Fruit fly (Drosophila melanogaster) whole organism, prepupa: ENCODE results near the gene CG43902.
A peak's percentile ranks its signal among the peaks of the same experiment; 100 is the strongest.

Source experiments
- CG11294 ChIP-seq: fragments of 200-800 bp; sonication (Bioruptor generic); IDR thresholded peaks from 2 replicates; pipeline ENCODE4 v1.3.6; 2022; ENCODE audit warnings: missing biosample characterization, missing genetic modification characterization
- CG11902 ChIP-seq: fragments of 200-800 bp; sonication (Bioruptor generic); optimal IDR thresholded peaks from 3 replicates; lab custom pipeline; 2016; ENCODE audit warnings: missing biosample characterization, missing genetic modification characterization
- CG1621 ChIP-seq: fragments of 200-800 bp; sonication (Bioruptor generic); optimal IDR thresholded peaks from 3 replicates; lab custom pipeline; 2018; ENCODE audit warnings: missing biosample characterization, mild to moderate bottlenecking, missing genetic modification characterization
- CG16779 ChIP-seq: fragments of 200-800 bp; sonication (Bioruptor generic); optimal IDR thresholded peaks from 3 replicates; lab custom pipeline; 2017; ENCODE audit warnings: missing biosample characterization, mild to moderate bottlenecking, missing genetic modification characterization
- CG3032 ChIP-seq: fragments of 200-800 bp; optimal IDR thresholded peaks from 2 replicates; lab custom pipeline; 2019; ENCODE audit warnings: missing biosample characterization, mild to moderate bottlenecking, missing genetic modification characterization, moderate library complexity
- CG31627 ChIP-seq: fragments of 200-800 bp; sonication (Bioruptor generic); optimal IDR thresholded peaks from 3 replicates; lab custom pipeline; 2016; ENCODE audit warnings: missing biosample characterization, missing genetic modification characterization
- CG32006 ChIP-seq: fragments of 200-800 bp; sonication (Bioruptor generic); optimal IDR thresholded peaks from 3 replicates; lab custom pipeline; 2017; ENCODE audit warnings: missing biosample characterization, mild to moderate bottlenecking, missing genetic modification characterization
- CG34406 ChIP-seq: fragments of 200-800 bp; sonication (Bioruptor generic); optimal IDR thresholded peaks from 3 replicates; lab custom pipeline; 2016; ENCODE audit warnings: missing biosample characterization, missing genetic modification characterization
- CG4318 ChIP-seq: fragments of 200-800 bp; sonication (Bioruptor generic); optimal IDR thresholded peaks from 3 replicates; lab custom pipeline; 2017; ENCODE audit warnings: missing biosample characterization, mild to moderate bottlenecking, missing genetic modification characterization
- CG6163 ChIP-seq: fragments of 200-800 bp; sonication (Bioruptor generic); IDR thresholded peaks from 3 replicates; pipeline ENCODE4 v1.3.6; 2022; ENCODE audit warnings: missing biosample characterization, missing genetic modification characterization
- CG6276 ChIP-seq: fragments of 200-800 bp; sonication (Bioruptor generic); optimal IDR thresholded peaks from 2 replicates; lab custom pipeline; 2017; ENCODE audit warnings: missing biosample characterization, mild to moderate bottlenecking, missing genetic modification characterization
- CG6808 ChIP-seq: fragments of 200-800 bp; sonication (Bioruptor generic); optimal IDR thresholded peaks from 3 replicates; lab custom pipeline; 2017; ENCODE audit warnings: missing biosample characterization, missing genetic modification characterization, mild to moderate bottlenecking, moderate library complexity, missing genetic modification reagents
- CG6854 ChIP-seq: fragments of 200-800 bp; sonication (Bioruptor generic); optimal IDR thresholded peaks from 2 replicates; lab custom pipeline; 2017; ENCODE audit warnings: missing biosample characterization, mild to moderate bottlenecking, missing genetic modification characterization
- CG7368 ChIP-seq: fragments of 200-800 bp; sonication (Bioruptor generic); optimal IDR thresholded peaks from 3 replicates; lab custom pipeline; 2016; ENCODE audit warnings: missing biosample characterization, missing genetic modification characterization
- CG8119 ChIP-seq: fragments of 200-800 bp; sonication (Bioruptor generic); IDR thresholded peaks from 3 replicates; pipeline ENCODE4 v1.3.6; 2022; ENCODE audit warnings: missing biosample characterization, missing genetic modification characterization
- CG8319 ChIP-seq: fragments of 200-800 bp; sonication (Bioruptor generic); optimal IDR thresholded peaks from 3 replicates; lab custom pipeline; 2016; ENCODE audit warnings: missing biosample characterization, missing genetic modification characterization
- CG8632 ChIP-seq: fragments of 200-800 bp; sonication (Bioruptor generic); optimal IDR thresholded peaks from 3 replicates; lab custom pipeline; 2016; ENCODE audit warnings: missing biosample characterization, missing genetic modification characterization
- CG9139 ChIP-seq: fragments of 200-800 bp; sonication (Bioruptor generic); optimal IDR thresholded peaks from 3 replicates; lab custom pipeline; 2017; ENCODE audit warnings: missing biosample characterization, mild to moderate bottlenecking, missing genetic modification characterization
- Eip75B ChIP-seq: fragments of 200-800 bp; sonication (Bioruptor generic); optimal IDR thresholded peaks from 3 replicates; lab custom pipeline; 2016; ENCODE audit warnings: missing biosample characterization, missing genetic modification characterization
- Eip78C ChIP-seq: fragments of 200-800 bp; sonication (Bioruptor generic); peaks from one replicate; lab custom pipeline; 2016; ENCODE audit warnings: missing biosample characterization, missing genetic modification characterization
- Eip93F ChIP-seq: fragments of 200-800 bp; sonication (Bioruptor generic); optimal IDR thresholded peaks from 2 replicates; lab custom pipeline; 2016; ENCODE audit warnings: missing biosample characterization, mild to moderate bottlenecking, missing genetic modification characterization
- Ets21C ChIP-seq: fragments of 200-800 bp; sonication (Bioruptor generic); optimal IDR thresholded peaks from 3 replicates; lab custom pipeline; 2016; ENCODE audit warnings: missing biosample characterization, missing genetic modification characterization
- Ets96B ChIP-seq: fragments of 200-800 bp; optimal IDR thresholded peaks from 2 replicates; lab custom pipeline; 2019; ENCODE audit warnings: missing biosample characterization, mild to moderate bottlenecking, missing genetic modification characterization, moderate library complexity
- Gug ChIP-seq: fragments of 200-800 bp; sonication (Bioruptor generic); IDR thresholded peaks from 2 replicates; pipeline ENCODE4 v1.3.6; 2022; ENCODE audit warnings: missing biosample characterization, missing genetic modification characterization
- Hr38 ChIP-seq: sonication (Bioruptor generic); optimal IDR thresholded peaks from 2 replicates; lab custom pipeline; 2016; ENCODE audit warnings: missing biosample characterization, missing genetic modification characterization
- Hr39 ChIP-seq: fragments of 200-800 bp; sonication (Bioruptor generic); optimal IDR thresholded peaks from 2 replicates; lab custom pipeline; 2016; ENCODE audit warnings: missing biosample characterization, missing genetic modification characterization
- Hr4 ChIP-seq: fragments of 200-800 bp; sonication (Bioruptor generic); optimal IDR thresholded peaks from 3 replicates; lab custom pipeline; 2016; ENCODE audit warnings: missing biosample characterization, missing genetic modification characterization
- Lpt ChIP-seq: fragments of 200-800 bp; sonication (Bioruptor generic); optimal IDR thresholded peaks from 3 replicates; lab custom pipeline; 2016; ENCODE audit warnings: missing biosample characterization, missing genetic modification characterization
- Met ChIP-seq: fragments of 200-800 bp; sonication (Bioruptor generic); optimal IDR thresholded peaks from 3 replicates; lab custom pipeline; 2016; ENCODE audit warnings: missing biosample characterization, missing genetic modification characterization
- OdsH ChIP-seq: fragments of 200-800 bp; sonication (Bioruptor generic); optimal IDR thresholded peaks from 3 replicates; lab custom pipeline; 2016; ENCODE audit warnings: missing biosample characterization, missing genetic modification characterization
- Smox ChIP-seq: fragments of 200-800 bp; sonication (Bioruptor generic); optimal IDR thresholded peaks from 3 replicates; lab custom pipeline; 2016; ENCODE audit warnings: missing biosample characterization, missing genetic modification characterization
- Sox102F ChIP-seq: fragments of 200-800 bp; sonication (Bioruptor generic); optimal IDR thresholded peaks from 2 replicates; lab custom pipeline; 2016; ENCODE audit warnings: missing biosample characterization, mild to moderate bottlenecking, missing genetic modification characterization
- Sox14 ChIP-seq: fragments of 200-800 bp; sonication (Bioruptor generic); optimal IDR thresholded peaks from 3 replicates; lab custom pipeline; 2016; ENCODE audit warnings: missing biosample characterization, missing genetic modification characterization
- Sox15 ChIP-seq: fragments of 200-800 bp; sonication (Bioruptor generic); optimal IDR thresholded peaks from 3 replicates; lab custom pipeline; 2016; ENCODE audit warnings: missing biosample characterization, missing genetic modification characterization
- achi ChIP-seq: fragments of 200-800 bp; sonication (Bioruptor generic); optimal IDR thresholded peaks from 3 replicates; lab custom pipeline; 2016; ENCODE audit warnings: missing biosample characterization, missing genetic modification characterization
- dsx ChIP-seq: fragments of 200-800 bp; optimal IDR thresholded peaks from 3 replicates; lab custom pipeline; 2019; ENCODE audit warnings: missing biosample characterization, mild to moderate bottlenecking, missing genetic modification characterization, moderate library complexity; ENCODE audit not compliant: poor library complexity, severe bottlenecking
- eg ChIP-seq: fragments of 200-800 bp; sonication (Bioruptor generic); IDR thresholded peaks from 3 replicates; pipeline ENCODE4 v1.3.6; 2022; ENCODE audit warnings: missing biosample characterization, missing genetic modification characterization
- esn ChIP-seq: fragments of 200-800 bp; sonication (Bioruptor generic); optimal IDR thresholded peaks from 2 replicates; lab custom pipeline; 2016; ENCODE audit warnings: missing biosample characterization, mild to moderate bottlenecking, missing genetic modification characterization, moderate library complexity
- fd85E ChIP-seq: fragments of 200-800 bp; sonication (Bioruptor generic); optimal IDR thresholded peaks from 3 replicates; lab custom pipeline; 2016; ENCODE audit warnings: missing biosample characterization, missing genetic modification characterization
- fkh ChIP-seq: fragments of 200-800 bp; sonication (Bioruptor generic); optimal IDR thresholded peaks from 3 replicates; lab custom pipeline; 2017; ENCODE audit warnings: missing biosample characterization, mild to moderate bottlenecking, missing genetic modification characterization, moderate library complexity
- lz ChIP-seq: fragments of 200-800 bp; sonication (Bioruptor generic); optimal IDR thresholded peaks from 3 replicates; lab custom pipeline; 2016; ENCODE audit warnings: missing biosample characterization, missing genetic modification characterization
- pdm3 ChIP-seq: fragments of 200-800 bp; sonication (Bioruptor generic); optimal IDR thresholded peaks from 3 replicates; lab custom pipeline; 2016; ENCODE audit warnings: missing biosample characterization, missing genetic modification characterization
- salr ChIP-seq, 2 experiments: fragments of 200-800 bp; sonication (Bioruptor generic); optimal IDR thresholded peaks; 3 replicates each; lab custom pipeline; 2016 to 2018; ENCODE audit warnings: missing biosample characterization in 2 of 2, missing genetic modification characterization in 2 of 2, mild to moderate bottlenecking in 1 of 2
- spab ChIP-seq: fragments of 200-800 bp; sonication (Bioruptor generic); optimal IDR thresholded peaks from 2 replicates; lab custom pipeline; 2017; ENCODE audit warnings: missing biosample characterization, mild to moderate bottlenecking, missing genetic modification characterization, missing genetic modification reagents
- ss ChIP-seq, 2 experiments: fragments of 200-800 bp; sonication (Bioruptor generic); optimal IDR thresholded peaks; 2 replicates in 1 of 2; 3 replicates in 1 of 2; lab custom pipeline; 2017 to 2018; ENCODE audit warnings: mild to moderate bottlenecking in 2 of 2, missing biosample characterization in 2 of 2, missing genetic modification characterization in 2 of 2, moderate library complexity in 1 of 2
- topi ChIP-seq: fragments of 200-800 bp; sonication (Bioruptor generic); optimal IDR thresholded peaks from 3 replicates; lab custom pipeline; 2016; ENCODE audit warnings: missing biosample characterization, missing genetic modification characterization
- vri ChIP-seq: fragments of 200-800 bp; sonication (Bioruptor generic); optimal IDR thresholded peaks from 3 replicates; lab custom pipeline; 2016; ENCODE audit warnings: missing biosample characterization, mild to moderate bottlenecking, missing genetic modification characterization

CG43902 gene

DNA sequence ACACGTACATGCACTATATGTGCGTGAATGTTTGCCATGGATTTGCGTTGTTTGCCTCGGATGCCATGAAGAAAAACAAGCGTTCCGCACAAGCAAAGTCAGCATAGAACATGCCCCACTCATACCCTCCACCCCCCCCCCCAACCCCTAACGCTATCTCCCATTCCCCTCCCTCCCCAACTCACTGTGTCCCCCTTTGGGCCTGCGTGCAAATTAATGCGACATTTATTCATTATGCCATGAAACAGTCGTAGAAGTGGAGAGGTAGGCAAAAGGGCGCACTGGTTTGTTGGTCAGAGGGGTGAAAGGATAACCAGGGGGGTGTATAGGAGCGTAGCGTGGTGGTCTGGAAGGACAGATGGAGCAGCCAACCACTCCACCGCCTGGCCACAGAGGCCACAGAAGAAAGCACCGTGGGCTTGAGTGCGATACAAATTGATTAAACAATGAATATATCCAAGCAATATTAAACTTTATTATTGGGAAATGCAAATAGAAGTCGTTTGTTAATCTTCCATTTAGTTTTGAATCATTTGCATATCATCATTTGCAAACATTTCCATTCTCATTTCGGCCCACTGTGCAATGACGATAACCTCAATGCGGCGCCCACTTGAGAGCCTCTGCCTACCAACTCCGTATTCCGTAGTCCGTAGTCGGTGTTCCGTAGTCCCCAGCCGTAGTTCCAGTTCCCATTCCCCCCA lies 26.3 kb downstream of the CG43902 start (continued):
- TF ChIP-seq CG6808: peak; percentile 21
- peak; percentile 2 for TF ChIP-seq topi (GFP tag; lab: Kevin White, UChicago)
- TF ChIP-seq CG1621 (tag; lab: Kevin White, UChicago): no peak
- peak; percentile 78 for TF ChIP-seq CG6163 (GFP tag; lab: Robert Waterston, UW)
- no peak for TF ChIP-seq fd85E
- peak; percentile 0 for TF ChIP-seq CG4318 (GFP tag; lab: Kevin White, UChicago)
- TF ChIP-seq salr (GFP tag; optimal IDR thresholded peaks at IDR 0.05; lab: Kevin White, UChicago): no peak
- TF ChIP-seq eg (GFP tag; lab: Robert Waterston, UW): peak; percentile 73
- TF ChIP-seq achi (GFP tag; lab: Kevin White, UChicago): peak; percentile 46
- TF ChIP-seq lz: peak; percentile 21
- peak; percentile 35 for TF ChIP-seq Met (GFP tag; lab: Kevin White, UChicago)
- TF ChIP-seq CG8119: peak; percentile 71
- TF ChIP-seq Sox14 (GFP tag; lab: Kevin White, UChicago): peak; percentile 32
- no peak for TF ChIP-seq vri (GFP tag; lab: Kevin White, UChicago)
- TF ChIP-seq pdm3: peak; percentile 44
- peak; percentile 44 for TF ChIP-seq CG3032 (tag; lab: Kevin White, UChicago)
- TF ChIP-seq, all 60 proteins: peak for 32

dm6 chrX:10202595-10202994 lies 44.4 kb downstream of the CG43902 start:
- TF ChIP-seq fd85E: no peak
- peak; percentile 39 for TF ChIP-seq Lpt (GFP tag; lab: Kevin White, UChicago)
- peak; percentile 23 for TF ChIP-seq Hr4 (GFP tag; lab: Kevin White, UChicago)
- TF ChIP-seq Sox14 (GFP tag; lab: Kevin White, UChicago): peak; percentile 38
- TF ChIP-seq dsx (GFP tag; lab: Kevin White, UChicago): peak; percentile 36
- TF ChIP-seq CG6276 (GFP tag; lab: Kevin White, UChicago): peak; percentile 7
- TF ChIP-seq Sox102F: peak; percentile 30
- TF ChIP-seq CG9139 (GFP tag; lab: Kevin White, UChicago): no peak
- no peak for TF ChIP-seq fkh (GFP tag; lab: Kevin White, UChicago)
- peak; percentile 36 for TF ChIP-seq spab (GFP tag; lab: Kevin White, UChicago)
- TF ChIP-seq CG3032 (tag; lab: Kevin White, UChicago): peak; percentile 23
- peak; percentile 21 for TF ChIP-seq CG31627
- TF ChIP-seq Met (GFP tag; lab: Kevin White, UChicago): peak; percentile 10
- peak; percentile 8 to 32 for TF ChIP-seq salr (GFP tag; optimal IDR thresholded peaks at IDR 0.05; lab: Kevin White, UChicago)
- peak; percentile 12 for TF ChIP-seq CG7368 (GFP tag; lab: Kevin White, UChicago)
- TF ChIP-seq CG32006 (GFP tag; lab: Kevin White, UChicago): peak; percentile 52
- TF ChIP-seq CG11902 (GFP tag; lab: Kevin White, UChicago): no peak
- TF ChIP-seq pdm3: peak; percentile 46
- TF ChIP-seq Gug (GFP tag; lab: Robert Waterston, UW): no peak
- TF ChIP-seq CG11294 (GFP tag; lab: Robert Waterston, UW): no peak
- TF ChIP-seq CG34406 (GFP tag; lab: Kevin White, UChicago): peak; percentile 16
- peak; percentile 26 for TF ChIP-seq esn
- TF ChIP-seq ss (GFP tag; optimal IDR thresholded peaks at IDR 0.05; lab: Kevin White, UChicago): peak; percentile 28 to 36
- TF ChIP-seq Sox15 (GFP tag; lab: Kevin White, UChicago): no peak
- TF ChIP-seq achi (GFP tag; lab: Kevin White, UChicago): peak; percentile 21
- peak; percentile 18 for TF ChIP-seq CG4318 (GFP tag; lab: Kevin White, UChicago)
- peak; percentile 79 for TF ChIP-seq Eip78C
- 0 out of 3 replicates have a peak, but pooled peaks have one; percentile 24 for TF ChIP-seq eg (GFP tag; lab: Robert Waterston, UW)
- TF ChIP-seq CG6854 (GFP tag; lab: Kevin White, UChicago): no peak
- no peak for TF ChIP-seq Hr38 (GFP tag; lab: Kevin White, UChicago)
- peak; percentile 57 for TF ChIP-seq Ets96B
- peak; percentile 44 for TF ChIP-seq CG6808
- TF ChIP-seq Eip75B: peak; percentile 37
- peak; percentile 14 for TF ChIP-seq CG8632 (GFP tag; lab: Kevin White, UChicago)
- TF ChIP-seq OdsH (GFP tag; lab: Kevin White, UChicago): peak; percentile 52
- TF ChIP-seq Eip93F (GFP tag; lab: Kevin White, UChicago): no peak
- peak; percentile 39 for TF ChIP-seq Hr39 (GFP tag; lab: Kevin White, UChicago)
- peak; percentile 4 for TF ChIP-seq Smox
- TF ChIP-seq lz: peak; percentile 19
- peak; percentile 29 for TF ChIP-seq topi (GFP tag; lab: Kevin White, UChicago)
- no peak for TF ChIP-seq Ets21C (GFP tag; lab: Kevin White, UChicago)
- no peak for TF ChIP-seq CG8319 (GFP tag; lab: Kevin White, UChicago)
- TF ChIP-seq CG16779 (tag; lab: Kevin White, UChicago): no peak
